Fruit fly (Drosophila melanogaster) whole organism: ENCODE results near the gene Chd3.
"Not testable (repeated sequence)": the region's sequence is repeated elsewhere in the genome, so short reads cannot be mapped to it uniquely, and the experiment has no call there.

ENCODE experiments used
- CG8478 ChIP-seq: fragments of >200 bp; optimal IDR thresholded peaks from 2 replicates; lab custom pipeline; 2018; ENCODE audit warnings: inconsistent platforms
- Dll ChIP-seq: fragments of >200 bp; optimal IDR thresholded peaks from 2 replicates; lab custom pipeline; 2017
- EcR ChIP-seq, 2 experiments: fragments of >200 bp; optimal IDR thresholded peaks; 2 replicates each; lab custom pipeline; 2017; ENCODE audit warnings: missing biosample characterization in 2 of 2, missing genetic modification characterization in 2 of 2, missing genetic modification reagents in 2 of 2
- pan ChIP-seq: fragments of >200 bp; optimal IDR thresholded peaks from 2 replicates; lab custom pipeline; 2017
- psq ChIP-seq: fragments of >200 bp; optimal IDR thresholded peaks from 2 replicates; lab custom pipeline; 2017
- usp ChIP-seq: fragments of >200 bp; optimal IDR thresholded peaks from 2 replicates; lab custom pipeline; 2017; ENCODE audit warnings: missing biosample characterization, missing genetic modification characterization, mixed read lengths

- not testable (repeated sequence) for TF ChIP-seq EcR (GFP tag; optimal IDR thresholded peaks at IDR 0.05; lab: Kevin White, UChicago); usp; psq (lab: Kevin White, UChicago); pan (lab: Kevin White, UChicago); Dll (lab: Kevin White, UChicago); CG8478 (lab: Kevin White, UChicago)
Measured at dm6 chr3L:19472128-19472527, 25.2 kb downstream of the Chd3 start, which contains the start of the genes 825-Oak and CG12519.
